Worm (Caenorhabditis elegans): ENCODE data around the gene str-140.

ce11 chrV:8102960-8103359 lies 35.3 kb upstream of the str-140 start, which contains the start of gene str-90:
- TF ChIP-seq dao-5 (tag; optimal IDR thresholded peaks at IDR 0.05) (no peak), him-1 (tag; optimal IDR thresholded peaks at IDR 0.05) (no peak), W03F9.2 (tag; optimal IDR thresholded peaks at IDR 0.05) (no peak)
